Fruit fly (Drosophila melanogaster) S2 (cell line): ENCODE measurements around the gene Cln7.

Experiments used
- CG8478 ChIP-seq: fragments of >200 bp; optimal IDR thresholded peaks from 2 replicates; lab custom pipeline; 2018
- CTCF ChIP-seq, 2 experiments: fragments of >200 bp; optimal IDR thresholded peaks; 2 replicates each; lab custom pipeline; 2018

Cln7 gene

dm6 chr3L:7344965-7345427 lies at the start of gene Cln7:
Gene Cln7 (minus strand): TSS chr3L:7345183.
- TF ChIP-seq CG8478, result no peak
- TF ChIP-seq CTCF (optimal IDR thresholded peaks at IDR 0.05; lab: Kevin White, UChicago), result no peak

dm6 chr3L:7390442-7390841 lies 45.5 kb upstream of the Cln7 start, which contains the start of gene CG8563:
Gene CG8563 (plus strand): TSS chr3L:7390742.
- TF ChIP-seq CG8478, result no peak
- no peak for TF ChIP-seq CTCF (optimal IDR thresholded peaks at IDR 0.05; lab: Kevin White, UChicago)

- TF ChIP-seq CTCF (optimal IDR thresholded peaks at IDR 0.05; lab: Kevin White, UChicago), result no peak
- TF ChIP-seq CG8478, result no peak
Observed at dm6 chr3L:7390004-7390403, 45.0 kb upstream of the Cln7 start.

- TF ChIP-seq CTCF (optimal IDR thresholded peaks at IDR 0.05; lab: Kevin White, UChicago) (no peak), CG8478 (no peak)
Observed at dm6 chr3L:7387814-7388213, 42.8 kb upstream of the Cln7 start, which contains the start of gene CG8564. Gene CG8564 (minus strand): TSS chr3L:7387914.

dm6 chr3L:7381359-7381976 lies 36.5 kb upstream of the Cln7 start, which contains the start of the genes SMSr and smid:
Gene SMSr (minus strand): TSS chr3L:7381474.
Gene smid (plus strand): TSS chr3L:7381614.
- TF ChIP-seq CG8478 (no peak), CTCF (optimal IDR thresholded peaks at IDR 0.05; lab: Kevin White, UChicago) (no peak)

dm6 chr3L:7380395-7380794 lies 35.4 kb upstream of the Cln7 start:
- TF ChIP-seq CG8478 (no peak), CTCF (optimal IDR thresholded peaks at IDR 0.05; lab: Kevin White, UChicago) (no peak)

- TF ChIP-seq CTCF (optimal IDR thresholded peaks at IDR 0.05; lab: Kevin White, UChicago) (no peak), CG8478 (no peak)
Observed at dm6 chr3L:7376830-7377229, 31.8 kb upstream of the Cln7 start.

dm6 chr3L:7376151-7376550 lies 31.2 kb upstream of the Cln7 start:
- TF ChIP-seq CTCF (optimal IDR thresholded peaks at IDR 0.05; lab: Kevin White, UChicago) (no peak), CG8478 (no peak)

dm6 chr3L:7371290-7371689 lies 26.3 kb upstream of the Cln7 start:
- peak in 1 of 2 experiments; percentile 13 for TF ChIP-seq CTCF (optimal IDR thresholded peaks at IDR 0.05; lab: Kevin White, UChicago)
- TF ChIP-seq CG8478, result no peak

- no peak for TF ChIP-seq CG8478
- TF ChIP-seq CTCF (optimal IDR thresholded peaks at IDR 0.05; lab: Kevin White, UChicago), result no peak
Observed at dm6 chr3L:7370231-7370882, 25.4 kb upstream of the Cln7 start.

dm6 chr3L:7369543-7369942 lies 24.6 kb upstream of the Cln7 start, which contains the start of gene akirin:
Gene akirin (plus strand): TSS chr3L:7369843.
- TF ChIP-seq CG8478 (no peak), CTCF (optimal IDR thresholded peaks at IDR 0.05; lab: Kevin White, UChicago) (no peak)

dm6 chr3L:7368934-7369333 lies 24.0 kb upstream of the Cln7 start, which contains the start of gene Sh3beta:
Gene Sh3beta (minus strand): TSS chr3L:7369260.
- TF ChIP-seq CG8478, result no peak
- TF ChIP-seq CTCF (optimal IDR thresholded peaks at IDR 0.05; lab: Kevin White, UChicago), result no peak

- no peak for TF ChIP-seq CG8478
Observed at dm6 chr3L:7367798-7368678, 23.1 kb upstream of the Cln7 start.

dm6 chr3L:7364717-7365278 lies 19.8 kb upstream of the Cln7 start:
- TF ChIP-seq CG8478 (no peak), CTCF (optimal IDR thresholded peaks at IDR 0.05; lab: Kevin White, UChicago) (no peak)

dm6 chr3L:7361095-7361522 lies 16.1 kb upstream of the Cln7 start:
- TF ChIP-seq CTCF (optimal IDR thresholded peaks at IDR 0.05; lab: Kevin White, UChicago) (no peak), CG8478 (no peak)
